Fruit fly (Drosophila melanogaster): ENCODE measurements around the gene CG17568.
A peak's percentile ranks its signal among the peaks of the same experiment; 100 is the strongest.

CG17568 gene

DNA sequence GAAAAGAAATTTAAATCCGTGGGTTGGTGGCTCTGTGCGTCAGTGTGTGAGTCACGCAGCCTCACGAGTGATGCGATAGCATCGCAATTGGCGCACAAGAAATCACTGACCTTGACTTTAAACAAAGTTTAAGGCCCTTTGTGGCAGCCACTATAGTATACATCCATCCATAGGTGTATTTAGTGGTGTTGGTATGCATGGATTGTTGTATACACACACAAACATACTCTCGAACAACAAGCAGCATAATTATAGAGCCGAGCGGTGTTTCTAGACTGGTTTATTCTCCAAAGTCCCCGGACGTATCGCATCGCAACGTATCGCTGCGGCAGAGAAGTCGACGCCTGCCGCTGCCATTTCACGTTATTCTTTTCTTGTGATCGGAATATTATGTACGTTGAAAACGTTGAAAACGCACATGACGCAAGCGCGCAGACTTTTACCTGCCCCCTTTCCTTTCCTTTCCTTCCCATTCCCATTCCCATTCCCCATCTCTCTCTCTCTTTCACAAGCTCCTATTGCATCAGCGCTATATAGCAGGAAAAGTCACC, 24.7 kb downstream of the CG17568 start:
- no peak for TF ChIP-seq pan (optimal IDR thresholded peaks at IDR 0.05)
- peak in 1 of 2 experiments; percentile 81 for TF ChIP-seq EcR (GFP tag; optimal IDR thresholded peaks at IDR 0.05)
- TF ChIP-seq CG8478 (optimal IDR thresholded peaks at IDR 0.05), result no peak

dm6 chr2L:19155937-19156736, 25.4 kb downstream of the CG17568 start:
- peak in 1 of 2 experiments; percentile 67 for TF ChIP-seq EcR (GFP tag; optimal IDR thresholded peaks at IDR 0.05)
- TF ChIP-seq pan (optimal IDR thresholded peaks at IDR 0.05), result no peak
- no peak for TF ChIP-seq usp (GFP tag; optimal IDR thresholded peaks at IDR 0.05)
- no peak for TF ChIP-seq psq (optimal IDR thresholded peaks at IDR 0.05)

DNA sequence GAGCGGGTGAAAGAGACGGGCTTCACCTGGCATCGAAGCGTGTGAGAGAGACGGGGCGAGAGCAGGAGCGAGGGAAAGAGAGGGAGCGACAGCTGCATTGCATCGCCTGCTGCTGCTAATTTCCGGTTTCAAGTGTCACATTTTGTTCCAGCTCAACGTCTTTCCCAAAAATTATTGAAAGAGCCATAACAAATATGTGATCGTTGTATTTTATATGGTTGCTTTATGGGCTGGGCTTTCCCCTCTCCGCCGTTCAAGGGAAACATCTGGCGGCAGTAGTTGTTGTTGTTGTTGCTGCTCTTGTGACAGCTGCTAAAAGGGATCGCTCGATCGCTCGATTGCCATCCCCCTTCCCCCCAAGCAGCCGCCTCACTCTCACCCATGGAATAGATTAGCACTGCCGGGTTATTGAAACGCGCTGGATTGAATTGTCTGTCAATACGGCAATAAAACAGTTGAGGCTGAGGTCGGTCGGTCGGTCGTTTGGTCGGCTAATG, 26.6 kb downstream of the CG17568 start:
- TF ChIP-seq psq (optimal IDR thresholded peaks at IDR 0.05), result no peak
- TF ChIP-seq pan (optimal IDR thresholded peaks at IDR 0.05), result no peak
- TF ChIP-seq EcR (GFP tag; optimal IDR thresholded peaks at IDR 0.05), result peak in 1 of 2 experiments; percentile 52
- TF ChIP-seq usp (GFP tag; optimal IDR thresholded peaks at IDR 0.05), result no peak
- TF ChIP-seq Dll (optimal IDR thresholded peaks at IDR 0.05), result no peak
- no peak for TF ChIP-seq CG8478 (optimal IDR thresholded peaks at IDR 0.05)

DNA sequence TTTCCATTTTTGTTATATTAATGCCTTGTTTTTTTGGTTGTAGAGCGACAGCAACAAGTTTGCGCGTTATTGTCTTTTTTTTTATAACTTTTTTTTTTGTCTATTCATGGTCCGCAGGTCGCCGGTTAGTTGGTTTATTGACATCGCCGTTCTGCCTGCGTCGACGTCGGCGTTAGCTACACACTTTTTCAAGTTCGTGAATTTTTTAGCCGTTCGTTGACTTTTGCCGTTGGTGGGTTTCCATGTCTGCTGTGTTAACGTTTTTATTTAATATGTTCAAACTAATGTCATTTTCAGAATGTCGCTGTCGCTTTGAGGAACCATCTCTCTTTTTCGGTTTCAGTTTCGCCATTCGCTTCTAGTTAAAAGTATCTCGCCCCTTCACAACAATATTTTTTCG, 34.9 kb downstream of the CG17568 start:
- no peak for TF ChIP-seq psq (optimal IDR thresholded peaks at IDR 0.05)
- no peak for TF ChIP-seq EcR (GFP tag; optimal IDR thresholded peaks at IDR 0.05)
- no peak for TF ChIP-seq pan (optimal IDR thresholded peaks at IDR 0.05)
- no peak for TF ChIP-seq usp (GFP tag; optimal IDR thresholded peaks at IDR 0.05)
- TF ChIP-seq CG8478 (optimal IDR thresholded peaks at IDR 0.05), result no peak
- TF ChIP-seq Dll (optimal IDR thresholded peaks at IDR 0.05), result no peak

dm6 chr2L:19146047-19146446, 35.5 kb downstream of the CG17568 start:
- TF ChIP-seq psq (optimal IDR thresholded peaks at IDR 0.05) (no peak), EcR (GFP tag; optimal IDR thresholded peaks at IDR 0.05) (no peak), pan (optimal IDR thresholded peaks at IDR 0.05) (no peak), Dll (optimal IDR thresholded peaks at IDR 0.05) (no peak), usp (GFP tag; optimal IDR thresholded peaks at IDR 0.05) (no peak), CG8478 (optimal IDR thresholded peaks at IDR 0.05) (no peak)

DNA sequence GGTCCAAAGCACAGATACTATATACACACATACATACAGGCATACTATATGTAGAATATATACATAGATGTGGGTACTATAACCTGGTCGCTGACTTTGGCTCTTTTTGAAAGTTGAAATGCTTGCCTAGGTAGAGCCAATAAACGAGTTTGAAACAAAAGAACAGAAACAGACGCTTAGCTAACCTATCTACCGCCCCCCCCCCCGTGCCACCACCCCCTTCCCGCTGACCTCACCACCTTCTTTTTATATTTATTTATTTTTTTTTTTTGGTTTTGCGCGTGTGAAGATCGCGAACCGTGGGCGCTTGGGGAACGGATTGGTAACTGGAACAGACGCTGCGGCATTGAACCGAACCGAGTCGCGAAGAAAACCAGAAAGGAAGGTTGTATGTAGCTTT, 37.4 kb downstream of the CG17568 start:
- TF ChIP-seq pan (optimal IDR thresholded peaks at IDR 0.05) (no peak), usp (GFP tag; optimal IDR thresholded peaks at IDR 0.05) (no peak), psq (optimal IDR thresholded peaks at IDR 0.05) (no peak)

DNA sequence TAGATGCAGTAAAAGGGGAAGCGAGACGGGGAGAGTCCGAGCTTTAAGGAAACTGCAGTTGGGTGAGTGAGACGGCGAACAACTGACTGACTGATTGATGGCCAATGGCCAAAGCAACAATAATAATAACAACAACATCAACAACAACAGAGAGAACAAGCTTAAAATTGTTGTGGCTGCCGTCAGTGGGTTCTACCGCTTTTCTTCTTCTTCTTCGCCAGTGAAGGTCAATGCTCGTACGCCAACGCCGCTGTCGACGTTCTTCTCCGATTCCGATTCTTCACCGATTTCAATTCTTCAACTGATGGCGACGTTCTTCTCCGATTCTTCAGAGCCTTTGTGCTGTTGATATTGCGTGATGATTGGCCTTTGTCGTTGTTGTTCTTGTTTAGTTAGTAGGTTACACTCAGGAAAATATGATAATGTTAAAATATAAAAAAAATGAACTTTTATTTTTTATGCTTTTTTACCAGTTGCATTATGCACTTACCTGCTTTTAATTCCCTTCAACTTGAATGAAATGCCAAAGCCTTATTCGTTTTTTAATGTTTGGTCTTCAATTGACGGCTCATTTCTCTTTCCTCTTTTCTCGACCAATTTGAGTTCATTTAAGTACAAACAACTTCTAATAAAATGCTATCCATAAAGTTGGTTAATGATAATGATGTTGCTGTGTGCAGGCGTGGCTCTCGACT, 39.2 kb downstream of the CG17568 start:
- TF ChIP-seq EcR (GFP tag; optimal IDR thresholded peaks at IDR 0.05) (peak; percentile 85), usp (GFP tag; optimal IDR thresholded peaks at IDR 0.05) (no peak), pan (optimal IDR thresholded peaks at IDR 0.05) (no peak), CG8478 (optimal IDR thresholded peaks at IDR 0.05) (peak; percentile 31)

DNA sequence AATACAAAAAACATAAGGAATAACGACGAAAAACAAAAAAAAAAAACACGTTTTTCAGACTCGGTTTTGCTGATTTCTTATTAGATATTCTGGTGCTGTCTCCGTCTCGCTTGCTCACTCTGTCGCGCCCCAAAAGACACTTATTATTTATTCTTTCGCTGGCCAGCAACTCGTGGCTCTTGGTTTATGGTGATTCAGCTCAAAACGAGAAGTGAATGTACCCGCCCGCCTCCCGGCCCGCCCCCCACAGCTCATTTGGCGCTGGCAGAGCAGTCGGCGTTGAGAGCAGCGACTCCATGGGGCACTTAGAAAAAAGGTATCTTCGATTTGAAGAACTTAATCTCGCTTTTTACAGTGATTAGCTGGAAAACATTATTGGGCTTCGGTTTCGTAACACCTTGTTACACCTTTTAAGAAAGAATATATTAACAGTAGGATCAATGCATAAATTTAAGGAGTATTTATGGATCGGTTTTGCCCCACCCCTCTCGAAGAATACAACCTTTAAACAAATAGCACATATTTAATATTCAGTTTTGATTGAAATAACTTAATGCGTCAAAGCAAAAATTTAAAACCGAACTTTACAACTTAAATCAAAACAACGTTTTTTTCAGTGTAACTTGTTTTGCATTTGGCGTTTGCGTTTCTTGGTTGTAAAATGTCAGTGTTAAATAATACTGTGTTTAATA, 39.9 kb downstream of the CG17568 start:
- TF ChIP-seq Dll (optimal IDR thresholded peaks at IDR 0.05) (peak; percentile 49), CG8478 (optimal IDR thresholded peaks at IDR 0.05) (no peak), EcR (GFP tag; optimal IDR thresholded peaks at IDR 0.05) (no peak), psq (optimal IDR thresholded peaks at IDR 0.05) (no peak), usp (GFP tag; optimal IDR thresholded peaks at IDR 0.05) (no peak), pan (optimal IDR thresholded peaks at IDR 0.05) (no peak)

dm6 chr2L:19140984-19141262, 40.6 kb downstream of the CG17568 start:
- no peak for TF ChIP-seq pan (optimal IDR thresholded peaks at IDR 0.05)
- TF ChIP-seq psq (optimal IDR thresholded peaks at IDR 0.05), result no peak
- no peak for TF ChIP-seq usp (GFP tag; optimal IDR thresholded peaks at IDR 0.05)

DNA sequence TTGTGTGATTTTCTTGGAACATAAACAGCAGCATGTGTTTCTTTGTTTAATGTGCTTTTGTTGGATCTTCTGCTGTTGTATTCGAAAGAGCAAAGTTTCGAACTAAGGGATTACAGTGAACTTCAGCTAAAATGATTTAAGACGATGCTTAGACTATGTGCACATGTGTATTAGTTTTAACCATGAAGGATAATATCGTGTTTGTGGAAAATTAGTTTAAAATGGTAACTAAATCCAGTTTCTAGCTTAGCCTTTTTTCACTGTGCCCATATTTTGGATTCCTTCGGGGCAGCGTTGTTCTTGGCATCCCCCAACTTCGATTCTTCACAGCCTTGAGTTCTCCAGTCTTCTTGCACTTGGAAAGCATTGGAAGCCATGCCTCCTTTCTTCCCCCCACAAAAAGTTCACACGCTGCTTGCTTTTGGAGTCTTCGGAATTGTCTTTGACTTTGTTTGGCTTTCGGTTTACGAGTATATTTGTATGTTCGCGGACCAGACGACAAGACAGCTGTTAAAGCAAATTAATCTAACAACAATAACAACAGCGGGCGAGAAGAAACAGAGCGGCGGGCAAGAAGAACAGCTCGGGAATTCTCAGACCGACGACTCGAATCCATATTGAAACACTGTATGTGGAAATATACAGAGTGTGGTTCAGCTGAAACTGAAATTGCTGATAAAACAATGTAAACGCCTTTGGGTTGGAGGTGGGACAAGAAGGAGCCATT, 41.1 kb downstream of the CG17568 start:
- TF ChIP-seq pan (optimal IDR thresholded peaks at IDR 0.05) (no peak), psq (optimal IDR thresholded peaks at IDR 0.05) (no peak), EcR (GFP tag; optimal IDR thresholded peaks at IDR 0.05) (no peak), CG8478 (optimal IDR thresholded peaks at IDR 0.05) (no peak), usp (GFP tag; optimal IDR thresholded peaks at IDR 0.05) (no peak), Dll (optimal IDR thresholded peaks at IDR 0.05) (no peak)

- TF ChIP-seq EcR (GFP tag; optimal IDR thresholded peaks at IDR 0.05) (no peak), CG8478 (optimal IDR thresholded peaks at IDR 0.05) (no peak), psq (optimal IDR thresholded peaks at IDR 0.05) (no peak), usp (GFP tag; optimal IDR thresholded peaks at IDR 0.05) (no peak), pan (optimal IDR thresholded peaks at IDR 0.05) (no peak), Dll (optimal IDR thresholded peaks at IDR 0.05) (no peak)
Measured at dm6 chr2L:19139751-19140150, 41.8 kb downstream of the CG17568 start.
